Worm (Caenorhabditis elegans) whole organism, midembryonic: Measurements from ENCODE around the gene egal-1.

Experiments used
- T22C8.4 ChIP-seq: fragments of 200-800 bp; sonication (Bioruptor generic); IDR thresholded peaks from 2 replicates; pipeline ENCODE4 v1.3.6; 2022; ENCODE audit warnings: missing genetic modification characterization, missing compliant biosample characterization
- cog-1 ChIP-seq: sonication (generic microtip); optimal IDR thresholded peaks from 2 replicates; lab custom pipeline; 2016; ENCODE audit warnings: missing genetic modification characterization, missing compliant biosample characterization
- flt-1 ChIP-seq: fragments of 200-800 bp; sonication (Bioruptor generic); IDR thresholded peaks from 2 replicates; pipeline ENCODE4 v1.3.6; 2022; ENCODE audit warnings: missing genetic modification characterization, missing compliant biosample characterization
- klf-2 ChIP-seq: fragments of 200-800 bp; sonication (Bioruptor generic); conservative IDR thresholded peaks from 2 replicates; pipeline ENCODE4 v1.3.6; 2022; ENCODE audit warnings: missing genetic modification reagents, missing genetic modification characterization, missing compliant biosample characterization
- med-1 ChIP-seq: sonication (generic microtip); optimal IDR thresholded peaks from 2 replicates; lab custom pipeline; 2017; ENCODE audit warnings: missing genetic modification characterization, mild to moderate bottlenecking, missing compliant biosample characterization, antibody characterized with exemption, missing genetic modification reagents; ENCODE audit not compliant: insufficient read depth
- ref-1 ChIP-seq: fragments of 200-800 bp; sonication (Bioruptor generic); conservative IDR thresholded peaks from 2 replicates; pipeline ENCODE4 v1.3.6; 2022; ENCODE audit warnings: missing genetic modification reagents, missing genetic modification characterization, missing compliant biosample characterization
- tab-1 ChIP-seq: fragments of 200-800 bp; sonication (Bioruptor generic); IDR thresholded peaks from 2 replicates; pipeline ENCODE4 v1.3.6; 2022; ENCODE audit warnings: missing genetic modification characterization, missing compliant biosample characterization
- ztf-23 ChIP-seq: fragments of 200-800 bp; sonication (Bioruptor generic); IDR thresholded peaks from 2 replicates; pipeline ENCODE4 v1.3.6; 2022; ENCODE audit warnings: missing genetic modification reagents, missing genetic modification characterization, missing compliant biosample characterization
- ztf-29 ChIP-seq: fragments of 200-800 bp; sonication (Bioruptor generic); IDR thresholded peaks from 2 replicates; pipeline ENCODE4 v1.3.6; 2022; ENCODE audit warnings: missing genetic modification reagents, missing genetic modification characterization, missing compliant biosample characterization

egal-1 gene

ce11 chrIV:5799577-5799976 lies 25.0 kb upstream of the egal-1 start:
- no peak for TF ChIP-seq ref-1 (GFP tag; lab: Robert Waterston, UW)
- TF ChIP-seq T22C8.4, result no peak
- TF ChIP-seq med-1 (GFP tag; lab: Kevin White, UChicago), result no peak
- TF ChIP-seq klf-2 (GFP tag; lab: Robert Waterston, UW), result no peak
- TF ChIP-seq flt-1 (GFP tag; lab: Robert Waterston, UW), result no peak
- no peak for TF ChIP-seq ztf-23 (GFP tag; lab: Robert Waterston, UW)
- TF ChIP-seq ztf-29 (GFP tag; lab: Robert Waterston, UW), result no peak
- TF ChIP-seq cog-1 (tag; lab: Kevin White, UChicago), result no peak
- TF ChIP-seq tab-1 (GFP tag; lab: Robert Waterston, UW), result no peak

DNA sequence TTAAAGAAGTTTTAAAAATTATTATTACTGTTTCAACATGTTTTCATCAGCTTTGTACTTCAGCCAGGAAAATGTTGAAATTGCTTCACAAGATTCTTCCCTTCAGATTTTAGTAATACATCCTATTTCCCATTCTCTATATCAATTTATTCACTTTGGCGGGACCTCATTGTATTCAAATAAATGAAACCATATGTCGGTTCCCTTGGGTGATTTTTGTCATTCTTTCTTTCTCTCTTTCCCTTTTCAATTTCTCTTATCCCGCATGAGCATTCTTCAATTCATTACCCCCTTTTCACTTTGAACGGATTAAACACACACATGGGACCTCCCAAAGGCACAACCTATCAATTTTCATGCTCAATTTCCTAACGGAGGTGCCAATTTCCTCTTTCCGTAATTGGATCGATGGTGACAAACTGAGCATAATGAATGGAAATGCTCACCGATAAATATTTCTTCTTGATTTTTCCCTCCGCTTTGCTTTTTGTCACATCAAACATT lies 21.0 kb upstream of the egal-1 start:
- TF ChIP-seq T22C8.4 (no peak), klf-2 (GFP tag; lab: Robert Waterston, UW) (no peak), flt-1 (GFP tag; lab: Robert Waterston, UW) (no peak), cog-1 (tag; lab: Kevin White, UChicago) (no peak), med-1 (GFP tag; lab: Kevin White, UChicago) (no peak), ztf-29 (GFP tag; lab: Robert Waterston, UW) (no peak), tab-1 (GFP tag; lab: Robert Waterston, UW) (no peak), ref-1 (GFP tag; lab: Robert Waterston, UW) (no peak), ztf-23 (GFP tag; lab: Robert Waterston, UW) (no peak)

DNA sequence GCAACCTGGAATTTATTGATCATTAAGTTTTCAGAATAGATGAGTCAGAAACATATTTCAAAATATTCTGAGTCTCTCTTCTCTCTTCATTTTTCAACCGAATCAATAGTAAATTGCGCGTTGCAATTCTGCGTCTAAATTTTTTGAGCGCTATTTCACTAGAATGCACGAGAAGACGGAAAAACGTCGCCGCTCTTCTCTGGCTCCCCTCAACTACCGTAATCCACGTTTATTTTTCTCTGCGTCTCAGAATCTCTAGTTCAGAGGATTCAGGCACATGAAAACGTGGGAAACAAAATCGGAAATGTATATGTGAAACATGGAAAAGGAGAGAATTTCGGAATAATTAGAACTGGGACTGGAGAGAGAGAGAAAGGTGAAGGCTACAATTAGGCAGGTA lies 19.1 kb upstream of the egal-1 start:
- TF ChIP-seq med-1 (GFP tag; lab: Kevin White, UChicago) (no peak), tab-1 (GFP tag; lab: Robert Waterston, UW) (no peak), ztf-23 (GFP tag; lab: Robert Waterston, UW) (no peak)

DNA sequence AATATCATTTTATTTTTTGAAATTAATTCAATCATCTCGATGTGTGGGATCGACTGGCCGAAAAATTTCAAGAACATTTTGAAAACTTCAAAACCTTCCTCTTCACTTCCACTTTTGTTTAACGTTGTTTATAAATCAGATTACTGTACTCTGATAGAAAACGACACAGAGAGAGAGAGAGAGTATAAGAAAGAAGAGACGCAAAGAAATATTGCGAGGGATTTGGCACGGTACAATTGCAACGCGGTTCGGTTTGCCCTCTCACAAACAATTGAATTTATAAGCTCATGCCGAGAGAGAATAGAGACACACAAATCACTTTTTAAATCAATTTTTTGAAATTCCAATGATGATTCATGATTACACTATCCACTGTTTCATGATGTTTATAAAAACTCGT lies 18.2 kb upstream of the egal-1 start:
- no peak for TF ChIP-seq ztf-23 (GFP tag; lab: Robert Waterston, UW)
- no peak for TF ChIP-seq T22C8.4
- no peak for TF ChIP-seq klf-2 (GFP tag; lab: Robert Waterston, UW)
- TF ChIP-seq cog-1 (tag; lab: Kevin White, UChicago), result no peak
- no peak for TF ChIP-seq tab-1 (GFP tag; lab: Robert Waterston, UW)
- TF ChIP-seq ztf-29 (GFP tag; lab: Robert Waterston, UW), result no peak
- TF ChIP-seq flt-1 (GFP tag; lab: Robert Waterston, UW), result no peak
- TF ChIP-seq ref-1 (GFP tag; lab: Robert Waterston, UW), result no peak
- no peak for TF ChIP-seq med-1 (GFP tag; lab: Kevin White, UChicago)

- no peak for TF ChIP-seq flt-1 (GFP tag; lab: Robert Waterston, UW)
- no peak for TF ChIP-seq ref-1 (GFP tag; lab: Robert Waterston, UW)
- no peak for TF ChIP-seq ztf-29 (GFP tag; lab: Robert Waterston, UW)
- no peak for TF ChIP-seq ztf-23 (GFP tag; lab: Robert Waterston, UW)
- TF ChIP-seq med-1 (GFP tag; lab: Kevin White, UChicago), result no peak
- TF ChIP-seq tab-1 (GFP tag; lab: Robert Waterston, UW), result no peak
- TF ChIP-seq T22C8.4, result no peak
Observed at ce11 chrIV:5806909-5807308, 17.7 kb upstream of the egal-1 start, which contains the start of gene lntl-1. Gene lntl-1, minus strand, starts transcription at chrIV:5807093.

DNA sequence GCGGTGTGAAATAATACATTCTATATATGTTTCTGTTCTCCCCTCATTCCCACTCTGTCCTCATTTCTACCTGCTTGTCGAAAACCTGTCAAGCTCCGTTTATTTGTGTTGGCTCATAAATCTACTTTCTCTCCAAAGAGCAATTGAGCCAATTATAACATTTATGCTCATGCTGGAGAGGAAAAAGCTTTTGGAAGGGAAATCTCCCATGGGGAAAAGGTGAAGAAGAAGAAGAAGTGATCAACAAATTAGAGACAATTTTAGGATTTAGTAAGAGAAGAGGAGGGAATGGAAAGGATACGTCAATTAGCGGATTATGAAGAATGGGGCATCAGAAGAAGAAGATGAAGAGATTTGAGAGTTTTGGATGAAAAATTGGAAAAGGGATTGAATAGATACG lies 14.9 kb upstream of the egal-1 start:
- TF ChIP-seq ztf-29 (GFP tag; lab: Robert Waterston, UW) (no peak), klf-2 (GFP tag; lab: Robert Waterston, UW) (no peak), med-1 (GFP tag; lab: Kevin White, UChicago) (no peak), tab-1 (GFP tag; lab: Robert Waterston, UW) (no peak), flt-1 (GFP tag; lab: Robert Waterston, UW) (no peak), cog-1 (tag; lab: Kevin White, UChicago) (no peak), ztf-23 (GFP tag; lab: Robert Waterston, UW) (no peak), ref-1 (GFP tag; lab: Robert Waterston, UW) (no peak), T22C8.4 (no peak)

- TF ChIP-seq T22C8.4, result no peak
- no peak for TF ChIP-seq flt-1 (GFP tag; lab: Robert Waterston, UW)
- no peak for TF ChIP-seq tab-1 (GFP tag; lab: Robert Waterston, UW)
- no peak for TF ChIP-seq ztf-29 (GFP tag; lab: Robert Waterston, UW)
- TF ChIP-seq cog-1 (tag; lab: Kevin White, UChicago), result no peak
- no peak for TF ChIP-seq med-1 (GFP tag; lab: Kevin White, UChicago)
- TF ChIP-seq ref-1 (GFP tag; lab: Robert Waterston, UW), result no peak
Observed at ce11 chrIV:5811079-5811622, 13.4 kb upstream of the egal-1 start.

DNA sequence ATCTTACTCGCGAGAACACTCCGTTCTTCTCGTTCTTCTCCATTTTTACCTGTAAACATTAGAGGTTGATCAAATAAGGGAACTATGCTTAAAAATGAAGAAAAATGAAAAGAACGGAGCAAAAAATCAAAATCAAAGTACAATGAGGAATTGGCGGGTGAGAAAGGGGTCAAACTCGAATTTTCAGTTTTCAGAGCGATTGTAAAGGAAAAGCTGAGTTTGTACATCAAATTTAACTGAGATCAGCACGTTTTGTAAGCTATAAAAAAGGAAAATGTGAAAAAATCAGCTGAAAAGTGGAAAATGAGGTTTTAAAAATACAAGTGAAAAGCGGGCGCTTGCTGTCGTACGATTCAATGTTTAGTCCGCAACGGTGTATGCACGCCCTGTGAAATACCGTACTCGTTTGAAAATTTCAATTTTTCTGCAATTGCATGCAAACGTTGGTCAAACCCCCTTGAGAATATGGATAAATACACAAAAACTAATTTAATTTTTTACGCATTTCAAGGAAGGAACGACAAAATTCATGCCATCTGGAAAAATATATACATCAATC lies 10.4 kb upstream of the egal-1 start, which contains the start of gene oops-1:
Gene oops-1 (minus strand): TSS at position 51 of the 559 bp plus-strand sequence.
- TF ChIP-seq ref-1 (GFP tag; lab: Robert Waterston, UW) (no peak), ztf-29 (GFP tag; lab: Robert Waterston, UW) (no peak), tab-1 (GFP tag; lab: Robert Waterston, UW) (no peak), flt-1 (GFP tag; lab: Robert Waterston, UW) (no peak), ztf-23 (GFP tag; lab: Robert Waterston, UW) (no peak), med-1 (GFP tag; lab: Kevin White, UChicago) (no peak), cog-1 (tag; lab: Kevin White, UChicago) (no peak), T22C8.4 (no peak), klf-2 (GFP tag; lab: Robert Waterston, UW) (no peak)

DNA sequence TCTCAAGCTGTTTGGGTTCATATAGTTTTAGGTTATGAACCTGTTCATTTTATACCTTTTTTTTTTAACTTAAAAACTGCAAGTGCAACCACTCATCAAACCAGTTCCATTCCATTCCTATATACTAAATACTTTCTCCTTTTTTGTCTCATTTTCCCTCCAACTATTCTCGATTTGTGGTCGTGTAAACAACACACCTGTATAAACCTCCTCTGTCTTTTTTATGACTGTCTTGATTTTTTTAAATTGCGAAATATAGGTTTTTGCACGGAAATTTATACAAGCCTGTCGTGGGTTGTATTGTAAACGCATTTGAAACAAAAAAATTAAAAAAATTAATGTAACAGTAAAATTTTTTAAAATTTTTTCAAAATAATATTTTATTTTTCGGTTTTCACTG lies 8.1 kb upstream of the egal-1 start:
- TF ChIP-seq flt-1 (GFP tag; lab: Robert Waterston, UW), result no peak
- no peak for TF ChIP-seq med-1 (GFP tag; lab: Kevin White, UChicago)
- TF ChIP-seq ztf-23 (GFP tag; lab: Robert Waterston, UW), result no peak
